Worm (Caenorhabditis elegans): ENCODE results near the gene fbxb-54.

fbxb-54 gene

DNA sequence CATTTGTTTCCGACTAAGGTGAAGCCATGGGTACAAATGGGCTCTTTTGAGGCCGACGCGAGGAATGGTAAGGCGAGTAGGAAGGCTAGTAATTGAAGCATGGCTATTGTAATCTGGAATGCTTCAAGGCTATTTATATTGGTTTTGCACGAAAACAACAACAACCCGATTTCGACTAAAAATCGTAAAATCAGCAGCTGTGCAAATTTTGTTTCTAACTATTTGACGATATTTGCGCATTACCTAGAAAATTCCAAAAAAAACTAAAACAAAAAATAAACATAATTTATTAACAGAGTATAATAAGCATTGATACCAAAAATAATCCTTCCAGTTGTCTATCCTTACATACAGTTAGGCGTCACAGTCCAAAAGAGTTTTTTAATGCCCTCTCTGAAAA is 39.0 kb upstream of the fbxb-54 start, which contains the start of gene clec-20:
TSS of gene clec-20 (minus strand) at position 101 of the 400 bp plus-strand sequence.
- TF ChIP-seq ccch-3 (GFP tag; optimal IDR thresholded peaks at IDR 0.05) (no peak), ceh-40 (GFP tag; IDR thresholded peaks at IDR 0.05) (no peak), lir-1 (GFP tag; conservative IDR thresholded peaks at IDR 0.05) (no peak), F23B12.7 (tag; optimal IDR thresholded peaks at IDR 0.05; ENCODE audit: insufficient read depth) (no peak), ztf-18 (tag; optimal IDR thresholded peaks at IDR 0.05) (no peak), tbx-9 (tag; optimal IDR thresholded peaks at IDR 0.05; ENCODE audit: borderline replicate concordance) (no peak), athp-1 (tag; optimal IDR thresholded peaks at IDR 0.05) (no peak)

- TF ChIP-seq lag-1 (GFP tag; IDR thresholded peaks at IDR 0.05), result no peak
- TF ChIP-seq F33H1.4 (GFP tag; IDR thresholded peaks at IDR 0.05), result no peak
- TF ChIP-seq ccch-3 (GFP tag; optimal IDR thresholded peaks at IDR 0.05), result no peak
- no peak for TF ChIP-seq lir-1 (GFP tag; conservative IDR thresholded peaks at IDR 0.05)
- no peak for TF ChIP-seq hmg-20 (GFP tag; IDR thresholded peaks at IDR 0.05)
- no peak for TF ChIP-seq lin-26 (GFP tag; IDR thresholded peaks at IDR 0.05)
- TF ChIP-seq nfyb-1 (GFP tag; IDR thresholded peaks at IDR 0.05), result no peak
- no peak for TF ChIP-seq hsf-1 (GFP tag; IDR thresholded peaks at IDR 0.05)
- TF ChIP-seq somi-1 (GFP tag; optimal IDR thresholded peaks at IDR 0.05), result no peak
- TF ChIP-seq zim-3 (tag; optimal IDR thresholded peaks at IDR 0.05), result no peak
- no peak for TF ChIP-seq ztf-25 (GFP tag; IDR thresholded peaks at IDR 0.05)
- no peak for TF ChIP-seq bed-2 (GFP tag; IDR thresholded peaks at IDR 0.05)
- no peak for TF ChIP-seq ceh-27 (GFP tag; optimal IDR thresholded peaks at IDR 0.05)
- TF ChIP-seq unc-130 (GFP tag; optimal IDR thresholded peaks at IDR 0.05), result no peak
These were observed 33.7 kb upstream of the fbxb-54 start, which contains the start of gene T07H3.7 for ce11 chrII:1589845-1590244. Gene T07H3.7 (minus strand): TSS chrII:1589945.

- TF ChIP-seq ets-4 (GFP tag; optimal IDR thresholded peaks at IDR 0.05), result no peak
- no peak for TF ChIP-seq T26A5.8 (tag; optimal IDR thresholded peaks at IDR 0.05)
- TF ChIP-seq D2030.7 (GFP tag; IDR thresholded peaks at IDR 0.05), result no peak
- TF ChIP-seq K12H6.12 (tag; optimal IDR thresholded peaks at IDR 0.05), result no peak
- TF ChIP-seq ekl-4 (GFP tag; IDR thresholded peaks at IDR 0.05), result no peak
These were observed 30.2 kb upstream of the fbxb-54 start, which contains the start of gene T07H3.8 for ce11 chrII:1586305-1586704. Gene T07H3.8 (plus strand): TSS chrII:1586605.

DNA sequence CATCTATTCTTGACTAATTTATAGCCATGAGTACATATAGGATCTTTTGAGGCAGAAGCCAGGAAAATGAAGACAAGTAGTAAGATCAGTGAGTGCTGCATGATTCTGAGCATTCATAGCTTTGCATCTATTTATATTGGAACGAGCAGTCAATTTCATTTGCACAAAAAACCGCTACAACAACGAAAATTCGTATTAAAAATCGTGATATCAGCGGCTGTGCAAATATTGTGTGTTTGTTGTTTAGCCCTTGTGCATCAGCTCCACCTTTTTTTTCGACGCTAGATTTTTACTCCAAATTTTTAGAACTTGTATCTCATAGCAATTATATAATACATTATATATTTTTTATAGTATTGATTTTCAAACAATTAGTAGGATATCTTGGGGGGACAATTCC is 28.0 kb upstream of the fbxb-54 start, which contains the start of gene clec-21:
TSS of gene clec-21 (minus strand) at position 101 of the 400 bp plus-strand sequence.
- no peak for TF ChIP-seq egl-44 (GFP tag; IDR thresholded peaks at IDR 0.05)

DNA sequence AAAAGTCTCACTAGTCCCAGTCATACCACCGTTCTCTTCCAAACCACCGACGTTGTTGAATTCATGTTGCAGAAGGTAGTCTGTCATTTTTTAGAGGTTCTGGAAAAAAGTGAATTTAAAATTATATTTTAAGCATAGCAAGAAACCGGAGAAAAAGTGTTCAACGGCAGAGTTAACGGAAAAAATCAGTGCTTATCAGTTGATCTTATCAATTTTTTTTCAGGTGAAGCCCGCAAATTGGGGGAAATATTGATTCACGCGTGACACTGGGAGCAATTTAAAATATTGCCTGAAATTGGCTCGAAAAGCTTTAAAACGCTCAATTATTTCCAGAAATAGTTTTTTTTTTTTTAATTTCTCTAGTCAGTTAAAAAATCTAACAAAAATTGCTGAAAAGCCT is 23.8 kb upstream of the fbxb-54 start, which contains the start of gene math-38:
TSS of gene math-38 (minus strand) at position 101 of the 400 bp plus-strand sequence.
- TF ChIP-seq gei-17 (GFP tag; optimal IDR thresholded peaks at IDR 0.05) (no peak), F22D6.2 (tag; optimal IDR thresholded peaks at IDR 0.05) (no peak), F57C9.4 (tag; optimal IDR thresholded peaks at IDR 0.05) (no peak), nhr-80 (tag; optimal IDR thresholded peaks at IDR 0.05) (peak; percentile 22), F49E8.2 (tag; optimal IDR thresholded peaks at IDR 0.05; ENCODE audit: insufficient read depth) (no peak), rpc-1 (optimal IDR thresholded peaks at IDR 0.05) (no peak), rpc-1 (tag; optimal IDR thresholded peaks at IDR 0.05) (no peak), lsy-27 (tag; optimal IDR thresholded peaks at IDR 0.05; ENCODE audit: borderline replicate concordance, insufficient read depth) (no peak), B0035.1 (tag; optimal IDR thresholded peaks at IDR 0.05) (no peak)

All from whole organism, young adult.